Worm (Caenorhabditis elegans) whole organism, L3 larva: Measurements from ENCODE around the gene snr-5.

ENCODE experiments used
- ama-1 ChIP-seq: fragments of 150-350 bp; optimal IDR thresholded peaks from 2 replicates; lab custom pipeline; 2018
- ceh-82 ChIP-seq: fragments of 150-350 bp; optimal IDR thresholded peaks from 2 replicates; lab custom pipeline; 2014; ENCODE audit warnings: missing biosample characterization, missing genetic modification characterization
- ceh-9 ChIP-seq: sonication (generic microtip); optimal IDR thresholded peaks from 2 replicates; lab custom pipeline; 2018; ENCODE audit warnings: missing biosample characterization, missing genetic modification characterization
- elt-3 ChIP-seq, 3 experiments: fragments of 150-350 bp in 1 of 3; sonication (generic microtip) in 2 of 3; optimal IDR thresholded peaks; 2 replicates in 2 of 3; 4 replicates in 1 of 3; lab custom pipeline; 2014 to 2017; ENCODE audit warnings: missing biosample characterization in 3 of 3, missing genetic modification characterization in 3 of 3
- lin-39 ChIP-seq: fragments of 150-350 bp; optimal IDR thresholded peaks from 2 replicates; lab custom pipeline; 2018; ENCODE audit warnings: missing biosample characterization, missing genetic modification reagents, missing genetic modification characterization
- mdl-1 ChIP-seq: fragments of 150-350 bp; optimal IDR thresholded peaks from 2 replicates; lab custom pipeline; 2014; ENCODE audit warnings: missing biosample characterization, missing genetic modification characterization
- mml-1 ChIP-seq: fragments of 150-350 bp; sonication (generic microtip); optimal IDR thresholded peaks from 3 replicates; lab custom pipeline; 2014; ENCODE audit warnings: missing biosample characterization, missing genetic modification characterization
- nhr-23 ChIP-seq: fragments of 150-350 bp; optimal IDR thresholded peaks from 2 replicates; lab custom pipeline; 2014; ENCODE audit warnings: missing biosample characterization, missing genetic modification reagents, missing genetic modification characterization
- nhr-77 ChIP-seq: fragments of 150-350 bp; optimal IDR thresholded peaks from 2 replicates; lab custom pipeline; 2014; ENCODE audit warnings: missing biosample characterization, missing genetic modification characterization
- pha-4 ChIP-seq: fragments of 150-350 bp; optimal IDR thresholded peaks from 2 replicates; lab custom pipeline; 2014; ENCODE audit warnings: missing biosample characterization, missing genetic modification reagents, missing genetic modification characterization
- pqm-1 ChIP-seq: fragments of 150-350 bp; optimal IDR thresholded peaks from 2 replicates; lab custom pipeline; 2017; ENCODE audit warnings: missing biosample characterization, missing genetic modification characterization, inconsistent platforms
- sea-2 ChIP-seq: fragments of 150-350 bp; sonication (generic microtip); optimal IDR thresholded peaks from 4 replicates; lab custom pipeline; 2014; ENCODE audit warnings: missing biosample characterization, missing genetic modification reagents, missing genetic modification characterization
- tbx-2 ChIP-seq: sonication (generic microtip); optimal IDR thresholded peaks from 2 replicates; lab custom pipeline; 2016; ENCODE audit warnings: mild to moderate bottlenecking, missing genetic modification characterization, missing compliant biosample characterization
- ztf-4 ChIP-seq: fragments of 150-350 bp; optimal IDR thresholded peaks from 2 replicates; lab custom pipeline; 2014; ENCODE audit warnings: missing biosample characterization, missing genetic modification characterization

DNA sequence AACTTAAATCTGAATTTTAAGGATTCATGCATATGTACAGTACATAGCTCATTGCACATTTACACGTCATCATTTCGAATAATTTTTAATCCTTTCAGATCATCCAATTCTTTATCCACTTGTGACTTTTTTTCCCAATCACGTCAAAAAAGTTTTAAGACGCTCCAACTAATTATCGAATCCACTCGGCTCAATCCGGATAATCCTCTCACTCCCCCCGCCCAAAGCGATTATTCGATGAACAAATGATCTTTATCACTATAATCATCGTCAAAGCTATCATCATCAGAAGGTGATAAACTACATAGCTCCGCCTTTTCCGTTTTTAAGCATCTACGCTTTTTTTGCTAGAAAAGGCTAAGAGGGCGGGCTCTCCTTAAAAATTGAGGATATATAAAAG, 24.3 kb upstream of the snr-5 start:
- no peak for TF ChIP-seq sea-2 (GFP tag; lab: Kevin White, UChicago)
- TF ChIP-seq lin-39 (tag; lab: Kevin White, UChicago), result no peak
- TF ChIP-seq ama-1 (lab: Kevin White, UChicago), result no peak
- no peak for TF ChIP-seq mml-1
- TF ChIP-seq pqm-1 (tag; lab: Kevin White, UChicago), result no peak
- no peak for TF ChIP-seq ceh-82
- no peak for TF ChIP-seq ztf-4 (tag; lab: Kevin White, UChicago)
- TF ChIP-seq mdl-1 (tag; lab: Kevin White, UChicago), result no peak
- no peak for TF ChIP-seq pha-4 (tag; lab: Kevin White, UChicago)
- TF ChIP-seq ceh-9, result no peak
- TF ChIP-seq nhr-77 (tag; lab: Kevin White, UChicago), result no peak
- TF ChIP-seq elt-3 (tag; optimal IDR thresholded peaks at IDR 0.05; lab: Kevin White, UChicago), result no peak
- TF ChIP-seq nhr-23, result no peak
- no peak for TF ChIP-seq tbx-2 (tag; lab: Kevin White, UChicago)
